Fruit fly (Drosophila melanogaster) whole organism, adult: Measurements from ENCODE around the gene t-Grip91.

ENCODE experiments used
- CG11617 ChIP-seq: fragments of 200-800 bp; sonication (Bioruptor generic); optimal IDR thresholded peaks from 2 replicates; lab custom pipeline; 2017; ENCODE audit warnings: mild to moderate bottlenecking, missing biosample characterization, missing genetic modification reagents, missing genetic modification characterization
- CG12768 ChIP-seq: fragments of 200-800 bp; sonication (Bioruptor generic); optimal IDR thresholded peaks from 2 replicates; lab custom pipeline; 2017; ENCODE audit warnings: missing biosample characterization, missing genetic modification characterization, mild to moderate bottlenecking, moderate library complexity, missing genetic modification reagents
- CG14711 ChIP-seq: fragments of 200-800 bp; sonication (Bioruptor generic); optimal IDR thresholded peaks from 2 replicates; lab custom pipeline; 2018; ENCODE audit warnings: missing biosample characterization, mild to moderate bottlenecking, missing genetic modification characterization, moderate library complexity
- CG33017 ChIP-seq: fragments of 200-800 bp; sonication (Bioruptor generic); optimal IDR thresholded peaks from 2 replicates; lab custom pipeline; 2018; ENCODE audit warnings: missing biosample characterization, mild to moderate bottlenecking, missing genetic modification characterization, moderate library complexity
- Clk ChIP-seq: fragments of 200-800 bp; sonication (Bioruptor generic); optimal IDR thresholded peaks from 2 replicates; lab custom pipeline; 2017; ENCODE audit warnings: missing biosample characterization, missing genetic modification characterization
- Hr96 ChIP-seq: fragments of 200-800 bp; sonication (Bioruptor generic); optimal IDR thresholded peaks from 2 replicates; lab custom pipeline; 2016; ENCODE audit warnings: missing biosample characterization, missing genetic modification characterization
- bab1 ChIP-seq: fragments of 200-800 bp; sonication (Bioruptor generic); optimal IDR thresholded peaks from 3 replicates; lab custom pipeline; 2019; ENCODE audit warnings: missing biosample characterization, mild to moderate bottlenecking, missing genetic modification characterization, moderate library complexity
- cnc ChIP-seq, 2 experiments: fragments of >200 bp; optimal IDR thresholded peaks; 2 replicates each; lab custom pipeline; 2017
- ovo ChIP-seq: fragments of 200-800 bp; sonication (Bioruptor generic); optimal IDR thresholded peaks from 2 replicates; lab custom pipeline; 2016; ENCODE audit warnings: missing biosample characterization, missing genetic modification characterization
- toe ChIP-seq: fragments of 200-800 bp; sonication (Bioruptor generic); optimal IDR thresholded peaks from 2 replicates; lab custom pipeline; 2016; ENCODE audit warnings: missing biosample characterization, missing genetic modification characterization

DNA sequence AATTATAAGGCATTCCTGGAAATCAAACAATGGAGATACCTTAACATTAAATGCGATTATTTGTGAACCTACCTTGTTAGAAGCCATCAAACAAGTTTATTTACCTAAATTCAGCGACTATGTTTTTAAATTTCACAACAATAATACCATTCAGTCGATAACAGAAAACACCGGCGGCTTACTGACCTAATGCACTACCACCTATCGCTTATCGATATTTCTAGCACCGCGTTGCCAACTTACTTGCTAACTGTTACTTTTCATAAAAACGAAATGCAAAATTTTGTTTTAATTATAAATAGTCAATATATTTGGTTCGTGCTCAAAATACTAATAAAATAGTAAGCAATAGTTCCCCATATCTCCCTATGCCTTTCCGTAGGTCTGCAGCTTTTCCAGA is 12.9 kb upstream of the t-Grip91 start, which contains the start of gene Ku80:
- TF ChIP-seq CG33017 (tag; lab: Kevin White, UChicago) = no peak
- TF ChIP-seq CG11617 (GFP tag; lab: Kevin White, UChicago) = no peak
- TF ChIP-seq CG12768 = no peak
- TF ChIP-seq Hr96 (GFP tag; lab: Kevin White, UChicago) = no peak
- no peak for TF ChIP-seq Clk (GFP tag; lab: Kevin White, UChicago)
- TF ChIP-seq cnc (optimal IDR thresholded peaks at IDR 0.05; lab: Kevin White, UChicago) = no peak
- TF ChIP-seq ovo (GFP tag; lab: Kevin White, UChicago) = no peak
- TF ChIP-seq toe (GFP tag; lab: Kevin White, UChicago) = no peak
- no peak for TF ChIP-seq CG14711 (tag; lab: Kevin White, UChicago)
- TF ChIP-seq bab1 (GFP tag; lab: Kevin White, UChicago) = no peak
